Fruit fly (Drosophila melanogaster): Measurements from ENCODE around the gene ssp6.

Gene ssp6

dm6 chr3L:6070119-6070518 lies 6.4 kb upstream of the ssp6 start:
- TF ChIP-seq pfk (GFP tag; optimal IDR thresholded peaks at IDR 0.05) (no peak), Hr78 (GFP tag; optimal IDR thresholded peaks at IDR 0.05) (peak in 1 of 2 experiments; percentile 56), grn (GFP tag; optimal IDR thresholded peaks at IDR 0.05) (peak; percentile 73)

DNA sequence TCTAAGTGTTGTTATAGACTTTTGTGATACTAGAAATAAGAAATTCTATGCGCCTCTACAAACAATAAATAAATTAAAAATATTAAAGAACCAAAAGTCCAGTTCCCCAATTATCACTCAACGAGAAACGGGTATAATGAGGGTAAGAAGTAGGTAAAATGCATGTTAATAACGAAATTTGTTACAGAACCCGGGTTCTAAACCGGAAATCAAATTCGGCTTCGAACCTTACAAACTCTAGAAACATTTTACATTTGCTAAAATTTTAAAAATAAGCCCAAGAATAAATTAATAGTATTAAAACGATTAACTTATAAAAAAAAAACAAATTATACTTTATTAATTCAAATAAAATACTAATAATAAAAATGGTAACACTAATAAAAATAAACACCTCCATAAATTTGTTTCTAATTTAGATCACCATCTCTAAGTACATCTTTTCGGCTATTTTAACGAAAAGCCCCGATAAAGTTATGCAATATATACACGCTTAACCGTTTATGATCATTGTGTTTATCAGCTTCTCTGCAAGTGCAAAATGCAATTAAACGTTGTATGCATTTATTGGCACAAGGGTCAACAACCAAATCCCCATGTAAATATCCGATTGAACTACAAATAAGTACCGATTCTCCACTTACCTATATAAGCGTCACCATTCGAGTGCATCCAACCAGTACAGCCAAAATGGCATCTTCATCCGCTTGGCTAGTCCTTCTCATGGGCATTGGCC lies 4.9 kb upstream of the ssp6 start, which contains the start of gene CG6602:
Gene CG6602, plus strand, starts transcription at position 686 of the 736 bp plus-strand sequence.
- TF ChIP-seq CG4404 (GFP tag; IDR thresholded peaks at IDR 0.05) (0 out of 2 replicates have a peak, but pooled peaks have one; percentile 38), Nf-YC (tag; optimal IDR thresholded peaks at IDR 0.05) (no peak), twi (tag; optimal IDR thresholded peaks at IDR 0.05) (no peak), pita (GFP tag; optimal IDR thresholded peaks at IDR 0.05) (peak; percentile 37), salm (tag; optimal IDR thresholded peaks at IDR 0.05) (no peak), CG8478 (optimal IDR thresholded peaks at IDR 0.05) (no peak), stc (GFP tag; IDR thresholded peaks at IDR 0.05) (peak; percentile 72; the same call in 1 of the 2 replicates), Sry-β (GFP tag; optimal IDR thresholded peaks at IDR 0.05) (peak; percentile 35), luna (GFP tag; optimal IDR thresholded peaks at IDR 0.05) (peak; percentile 74), sens (GFP tag) (peak; percentile 90), CG6689 (GFP tag; IDR thresholded peaks at IDR 0.05) (no peak), CG34422 (GFP tag; IDR thresholded peaks at IDR 0.05) (peak; percentile 81), sisA (GFP tag; IDR thresholded peaks at IDR 0.05) (peak; percentile 56; the same call in 1 of the 2 replicates), ato (GFP tag; IDR thresholded peaks at IDR 0.05; ENCODE audit: partially characterized antibody) (no peak), MTF-1 (GFP tag; optimal IDR thresholded peaks at IDR 0.05; ENCODE audit: borderline replicate concordance) (peak; percentile 86), CG11247 (GFP tag; IDR thresholded peaks at IDR 0.05) (peak; percentile 71), CG32532 (GFP tag; IDR thresholded peaks at IDR 0.05) (peak; percentile 87), CG16813 (GFP tag; IDR thresholded peaks at IDR 0.05; ENCODE audit: partially characterized antibody) (no peak), schlank (tag; optimal IDR thresholded peaks at IDR 0.05) (peak; percentile 49), usp (GFP tag; optimal IDR thresholded peaks at IDR 0.05) (no peak), sug (tag; optimal IDR thresholded peaks at IDR 0.05) (peak; percentile 45), CG4360 (GFP tag; IDR thresholded peaks at IDR 0.05) (no peak), CG7839 (tag; optimal IDR thresholded peaks at IDR 0.05) (peak; percentile 73), CG30020 (tag; optimal IDR thresholded peaks at IDR 0.05) (no peak), az2 (GFP tag; optimal IDR thresholded peaks at IDR 0.05) (peak; percentile 45), row (GFP tag; IDR thresholded peaks at IDR 0.05) (0 out of 3 replicates have a peak, but pooled peaks have one; percentile 18), Bteb2 (GFP tag; optimal IDR thresholded peaks at IDR 0.05) (peak; percentile 5), h (optimal IDR thresholded peaks at IDR 0.05) (no peak), CG10543 (GFP tag; optimal IDR thresholded peaks at IDR 0.05) (peak; percentile 35), ara (GFP tag; IDR thresholded peaks at IDR 0.05) (no peak), CG7928 (GFP tag; optimal IDR thresholded peaks at IDR 0.05) (peak; percentile 54), CG7372 (GFP tag; IDR thresholded peaks at IDR 0.05) (peak; percentile 80), Atf6 (GFP tag; IDR thresholded peaks at IDR 0.05) (peak; percentile 17; the same call in 1 of the 2 replicates), E2f1 (GFP tag; IDR thresholded peaks at IDR 0.05) (peak; percentile 74), CG34376 (GFP tag; optimal IDR thresholded peaks at IDR 0.05) (peak; percentile 59), lola (GFP tag; optimal IDR thresholded peaks at IDR 0.05) (no peak), jing (GFP tag; optimal IDR thresholded peaks at IDR 0.05) (peak; percentile 39), dm (GFP tag; optimal IDR thresholded peaks at IDR 0.05) (peak; percentile 18), gcm (GFP tag; optimal IDR thresholded peaks at IDR 0.05) (no peak), sens-2 (GFP tag; IDR thresholded peaks at IDR 0.05) (peak; percentile 67; the same call in 1 of the 2 replicates), CHES-1-like (GFP tag; optimal IDR thresholded peaks at IDR 0.05) (peak; percentile 47), fd96Cb (tag; optimal IDR thresholded peaks at IDR 0.05) (peak; percentile 57), Hr3 (GFP tag; optimal IDR thresholded peaks at IDR 0.05) (peak; percentile 51), ssp (GFP tag; IDR thresholded peaks at IDR 0.05) (peak; percentile 66), Vsx1 (GFP tag; optimal IDR thresholded peaks at IDR 0.05) (peak; percentile 63)

Data from whole organism, embryonic.